Fruit fly (Drosophila melanogaster): ENCODE measurements around the gene mge.

dm6 chr3L:3868014-3868413, 41.7 kb downstream of the mge start:
- TF ChIP-seq Oli (tag; optimal IDR thresholded peaks at IDR 0.05) (peak; percentile 15), zfh2 (GFP tag; optimal IDR thresholded peaks at IDR 0.05) (no peak), CG13123 (GFP tag; optimal IDR thresholded peaks at IDR 0.05) (no peak), Drgx (GFP tag; IDR thresholded peaks at IDR 0.05) (peak; percentile 69), Fer1 (GFP tag; optimal IDR thresholded peaks at IDR 0.05) (no peak), CG2678 (tag; optimal IDR thresholded peaks at IDR 0.05) (no peak), ken (GFP tag; IDR thresholded peaks at IDR 0.05) (no peak), ranshi (GFP tag; IDR thresholded peaks at IDR 0.05) (no peak), schlank (tag; optimal IDR thresholded peaks at IDR 0.05) (no peak), H2.0 (GFP tag; IDR thresholded peaks at IDR 0.05) (0 out of 2 replicates have a peak, but pooled peaks have one; percentile 20), CG6683 (GFP tag; optimal IDR thresholded peaks at IDR 0.05) (no peak), CG6654 (GFP tag; optimal IDR thresholded peaks at IDR 0.05) (no peak), CG8944 (GFP tag; optimal IDR thresholded peaks at IDR 0.05) (no peak)

Measured in whole organism, embryonic.